Worm (Caenorhabditis elegans): ENCODE data around the gene Y22D7AL.15.
A peak's percentile ranks its signal among the peaks of the same experiment; 100 is the strongest.

The Y22D7AL.15 gene

ce11 chrIII:1618915-1619314 lies 40.7 kb downstream of the Y22D7AL.15 start, which contains the start of gene Y22D7AL.10 (continued):
- TF ChIP-seq Y116A8C.19 (tag; optimal IDR thresholded peaks at IDR 0.05; ENCODE audit: borderline replicate concordance) = peak; percentile 31
- TF ChIP-seq hpl-2 (GFP tag; optimal IDR thresholded peaks at IDR 0.05) = peak; percentile 97
- TF ChIP-seq ceh-82 (tag; optimal IDR thresholded peaks at IDR 0.05) = peak; percentile 95 to 97 (median 97)
- peak; percentile 85 for TF ChIP-seq mef-2 (tag; optimal IDR thresholded peaks at IDR 0.05)
- TF ChIP-seq swsn-7 (tag; optimal IDR thresholded peaks at IDR 0.05) = peak; percentile 99
- TF ChIP-seq F16B12.6 (tag; optimal IDR thresholded peaks at IDR 0.05) = peak; percentile 67
- TF ChIP-seq nhr-11 (tag; optimal IDR thresholded peaks at IDR 0.05) = peak; percentile 92
- TF ChIP-seq zag-1 (tag; optimal IDR thresholded peaks at IDR 0.05) = peak; percentile 36
- peak; percentile 97 for TF ChIP-seq fkh-10 (GFP tag; optimal IDR thresholded peaks at IDR 0.05)
- peak; percentile 99 for TF ChIP-seq ceh-8 (GFP tag; optimal IDR thresholded peaks at IDR 0.05)
- TF ChIP-seq lin-39 (tag; optimal IDR thresholded peaks at IDR 0.05) = peak; percentile 99
- peak; percentile 96 for TF ChIP-seq aly-2 (tag; optimal IDR thresholded peaks at IDR 0.05)
- peak; percentile 73 for TF ChIP-seq unc-62 (GFP tag; optimal IDR thresholded peaks at IDR 0.05)
- TF ChIP-seq dsc-1 (tag; optimal IDR thresholded peaks at IDR 0.05) = peak; percentile 100
- TF ChIP-seq mep-1 (tag; optimal IDR thresholded peaks at IDR 0.05) = peak; percentile 93
- no peak for TF ChIP-seq ces-1 (GFP tag; optimal IDR thresholded peaks at IDR 0.05)
- TF ChIP-seq aha-1 (tag; optimal IDR thresholded peaks at IDR 0.05) = peak; percentile 95
- TF ChIP-seq blmp-1 (tag; optimal IDR thresholded peaks at IDR 0.05) = peak; percentile 82
- TF ChIP-seq mdl-1 (tag; optimal IDR thresholded peaks at IDR 0.05) = peak in 1 of 2 experiments; percentile 92
- TF ChIP-seq elt-2 (tag; optimal IDR thresholded peaks at IDR 0.05) = peak; percentile 96
- TF ChIP-seq ceh-63 (GFP tag; optimal IDR thresholded peaks at IDR 0.05) = peak; percentile 85
- peak; percentile 95 for TF ChIP-seq fkh-4 (tag; optimal IDR thresholded peaks at IDR 0.05; ENCODE audit: borderline replicate concordance)
- TF ChIP-seq ceh-90 (tag; optimal IDR thresholded peaks at IDR 0.05) = peak; percentile 73
- TF ChIP-seq jun-1 (tag; optimal IDR thresholded peaks at IDR 0.05) = peak; percentile 98
- TF ChIP-seq alr-1 (tag; optimal IDR thresholded peaks at IDR 0.05; ENCODE audit: borderline replicate concordance) = no peak
- TF ChIP-seq mab-9 (GFP tag; IDR thresholded peaks at IDR 0.05) = peak; percentile 99
- TF ChIP-seq C34B4.2 (tag; optimal IDR thresholded peaks at IDR 0.05) = peak; percentile 95
- peak; percentile 95 for TF ChIP-seq efl-1 (optimal IDR thresholded peaks at IDR 0.05)
- TF ChIP-seq efl-1 (GFP tag; optimal IDR thresholded peaks at IDR 0.05 in 1 of 2) = peak; percentile 86 to 99
- peak; percentile 99 for TF ChIP-seq nhr-71 (tag; optimal IDR thresholded peaks at IDR 0.05)
- peak; percentile 99 for TF ChIP-seq nhr-85 (tag)
- TF ChIP-seq nhr-90 (tag; optimal IDR thresholded peaks at IDR 0.05; ENCODE audit: poor library complexity) = peak; percentile 99
- TF ChIP-seq lin-14 (GFP tag; optimal IDR thresholded peaks at IDR 0.05) = peak; percentile 99
- peak; percentile 85 for TF ChIP-seq vab-15 (tag; optimal IDR thresholded peaks at IDR 0.05)
- TF ChIP-seq nhr-84 (tag; optimal IDR thresholded peaks at IDR 0.05) = no peak
- TF ChIP-seq hlh-4 (tag; optimal IDR thresholded peaks at IDR 0.05) = no peak
- TF ChIP-seq lsy-2 (tag; optimal IDR thresholded peaks at IDR 0.05) = peak; percentile 97 to 98
- peak; percentile 72 for TF ChIP-seq nhr-12 (tag; optimal IDR thresholded peaks at IDR 0.05)
- TF ChIP-seq lin-35 (GFP tag; optimal IDR thresholded peaks at IDR 0.05) = peak; percentile 90 to 94
- no peak for TF ChIP-seq ets-5 (GFP tag; IDR thresholded peaks at IDR 0.05)
- peak; percentile 99 to 100 for TF ChIP-seq ztf-11 (tag; optimal IDR thresholded peaks at IDR 0.05)
- TF ChIP-seq elt-3 (tag; optimal IDR thresholded peaks at IDR 0.05) = peak in 3 of 6 experiments; percentile 86 to 97 (median 94)
- TF ChIP-seq fos-1 (tag; optimal IDR thresholded peaks at IDR 0.05) = peak; percentile 92
- peak; percentile 97 for TF ChIP-seq lir-3 (tag; optimal IDR thresholded peaks at IDR 0.05; ENCODE audit: poor library complexity)
- peak; percentile 98 for TF ChIP-seq sup-37 (GFP tag; optimal IDR thresholded peaks at IDR 0.05)
- peak; percentile 100 for TF ChIP-seq unc-86 (tag; optimal IDR thresholded peaks at IDR 0.05)
- peak; percentile 92 for TF ChIP-seq skn-1 (tag; optimal IDR thresholded peaks at IDR 0.05)
- TF ChIP-seq irx-1 (tag; optimal IDR thresholded peaks at IDR 0.05) = peak; percentile 99
- TF ChIP-seq pax-3 (tag; optimal IDR thresholded peaks at IDR 0.05) = peak; percentile 99
- TF ChIP-seq tbx-2 (tag; optimal IDR thresholded peaks at IDR 0.05) = peak; percentile 99
- TF ChIP-seq pqm-1 (tag; optimal IDR thresholded peaks at IDR 0.05) = no peak
- TF ChIP-seq sox-4 (tag; optimal IDR thresholded peaks at IDR 0.05) = peak; percentile 98
- peak; percentile 99 for TF ChIP-seq egl-13 (tag; optimal IDR thresholded peaks at IDR 0.05)

All from whole organism, L1 larva.